Worm (Caenorhabditis elegans) whole organism, L2 larva: ENCODE data around the gene T24H10.5.

Source experiments
- C34F6.9 ChIP-seq: fragments of 150-350 bp; optimal IDR thresholded peaks from 2 replicates; lab custom pipeline; 2014; ENCODE audit warnings: missing biosample characterization, missing genetic modification characterization
- Y55F3AM.14 ChIP-seq: fragments of 200-800 bp; sonication (Bioruptor generic); optimal IDR thresholded peaks from 2 replicates; lab custom pipeline; 2018; ENCODE audit warnings: mild to moderate bottlenecking, missing genetic modification characterization, missing compliant biosample characterization
- ZK546.5 ChIP-seq: sonication (generic microtip); optimal IDR thresholded peaks from 2 replicates; lab custom pipeline; 2017; ENCODE audit warnings: missing biosample characterization, missing genetic modification characterization
- ama-1 ChIP-seq: fragments of 150-350 bp; optimal IDR thresholded peaks from 2 replicates; lab custom pipeline; 2018; ENCODE audit warnings: inconsistent platforms
- blmp-1 ChIP-seq: sonication (generic microtip); optimal IDR thresholded peaks from 2 replicates; lab custom pipeline; 2017; ENCODE audit warnings: missing genetic modification characterization, mild to moderate bottlenecking, missing compliant biosample characterization, antibody characterized with exemption, moderate library complexity; ENCODE audit not compliant: insufficient read depth
- ceh-16 ChIP-seq: fragments of 150-350 bp; optimal IDR thresholded peaks from 2 replicates; lab custom pipeline; 2014; ENCODE audit warnings: missing biosample characterization, missing genetic modification characterization
- crh-2 ChIP-seq: sonication (generic microtip); optimal IDR thresholded peaks from 2 replicates; lab custom pipeline; 2017; ENCODE audit warnings: missing biosample characterization, missing genetic modification characterization
- dmd-4 ChIP-seq: sonication (generic microtip); optimal IDR thresholded peaks from 2 replicates; lab custom pipeline; 2017; ENCODE audit warnings: missing biosample characterization, missing genetic modification characterization
- egl-27 ChIP-seq: sonication (generic microtip); optimal IDR thresholded peaks from 3 replicates; lab custom pipeline; 2017; ENCODE audit warnings: missing biosample characterization, missing genetic modification reagents, missing genetic modification characterization
- elt-1 ChIP-seq: fragments of 150-350 bp; optimal IDR thresholded peaks from 2 replicates; lab custom pipeline; 2014; ENCODE audit warnings: missing biosample characterization, missing genetic modification characterization
- elt-3 ChIP-seq: sonication (generic microtip); optimal IDR thresholded peaks from 2 replicates; lab custom pipeline; 2017; ENCODE audit warnings: missing biosample characterization, missing genetic modification characterization
- fos-1 ChIP-seq: fragments of 150-350 bp; optimal IDR thresholded peaks from 2 replicates; lab custom pipeline; 2014; ENCODE audit warnings: missing biosample characterization, missing genetic modification characterization
- lsy-2 ChIP-seq, 2 experiments: fragments of 150-350 bp in 1 of 2; sonication (generic microtip) in 1 of 2; optimal IDR thresholded peaks; 2 replicates each; lab custom pipeline; 2014 to 2017; ENCODE audit warnings: missing biosample characterization in 2 of 2, missing genetic modification characterization in 2 of 2
- mbf-1 ChIP-seq: sonication (generic microtip); optimal IDR thresholded peaks from 2 replicates; lab custom pipeline; 2017; ENCODE audit warnings: missing biosample characterization, missing genetic modification characterization
- mdl-1 ChIP-seq, 2 experiments: fragments of 150-350 bp in 1 of 2; sonication (generic microtip) in 1 of 2; optimal IDR thresholded peaks; 2 replicates each; lab custom pipeline; 2017; ENCODE audit warnings: missing biosample characterization in 2 of 2, missing genetic modification characterization in 2 of 2
- nhr-10 ChIP-seq: sonication (generic microtip); optimal IDR thresholded peaks from 2 replicates; lab custom pipeline; 2017; ENCODE audit warnings: missing biosample characterization, missing genetic modification characterization
- nhr-11 ChIP-seq: fragments of 150-350 bp; optimal IDR thresholded peaks from 2 replicates; lab custom pipeline; 2014; ENCODE audit warnings: missing biosample characterization, missing genetic modification characterization
- nhr-12 ChIP-seq: fragments of 150-350 bp; optimal IDR thresholded peaks from 2 replicates; lab custom pipeline; 2014; ENCODE audit warnings: missing biosample characterization, missing genetic modification characterization
- nhr-129 ChIP-seq: fragments of 150-350 bp; optimal IDR thresholded peaks from 2 replicates; lab custom pipeline; 2014; ENCODE audit warnings: missing biosample characterization, missing genetic modification characterization
- nhr-23 ChIP-seq: fragments of 150-350 bp; optimal IDR thresholded peaks from 2 replicates; lab custom pipeline; 2014; ENCODE audit warnings: missing biosample characterization, missing genetic modification reagents, missing genetic modification characterization
- nhr-237 ChIP-seq: fragments of 150-350 bp; optimal IDR thresholded peaks from 2 replicates; lab custom pipeline; 2014; ENCODE audit warnings: missing biosample characterization, missing genetic modification characterization
- nhr-25 ChIP-seq: fragments of 150-350 bp; sonication (generic microtip); optimal IDR thresholded peaks from 3 replicates; lab custom pipeline; 2014; ENCODE audit warnings: missing biosample characterization, missing genetic modification characterization
- nhr-6 ChIP-seq: fragments of 150-350 bp; optimal IDR thresholded peaks from 2 replicates; lab custom pipeline; 2014; ENCODE audit warnings: missing biosample characterization, missing genetic modification characterization
- nhr-77 ChIP-seq: fragments of 150-350 bp; optimal IDR thresholded peaks from 2 replicates; lab custom pipeline; 2014; ENCODE audit warnings: missing biosample characterization, missing genetic modification characterization
- skn-1 ChIP-seq: sonication (generic microtip); optimal IDR thresholded peaks from 2 replicates; lab custom pipeline; 2017; ENCODE audit warnings: missing biosample characterization, missing genetic modification characterization
- sma-3 ChIP-seq: sonication (generic microtip); optimal IDR thresholded peaks from 2 replicates; lab custom pipeline; 2016; ENCODE audit warnings: missing genetic modification reagents, missing genetic modification characterization, missing compliant biosample characterization
- sma-9 ChIP-seq, 2 experiments: fragments of 150-350 bp in 1 of 2; sonication (generic microtip) in 1 of 2; optimal IDR thresholded peaks; 2 replicates each; lab custom pipeline; 2014 to 2016; ENCODE audit warnings: missing genetic modification characterization in 2 of 2, mild to moderate bottlenecking in 1 of 2, missing biosample characterization in 1 of 2, missing compliant biosample characterization in 1 of 2, missing genetic modification reagents in 1 of 2, moderate library complexity in 1 of 2
- unc-39 ChIP-seq: fragments of 150-350 bp; optimal IDR thresholded peaks from 2 replicates; lab custom pipeline; 2014; ENCODE audit warnings: missing biosample characterization, missing genetic modification characterization
- unc-55 ChIP-seq: fragments of 150-350 bp; sonication (generic microtip); optimal IDR thresholded peaks from 3 replicates; lab custom pipeline; 2014; ENCODE audit warnings: missing biosample characterization, missing genetic modification reagents, missing genetic modification characterization
- zag-1 ChIP-seq: fragments of 150-350 bp; optimal IDR thresholded peaks from 2 replicates; lab custom pipeline; 2014; ENCODE audit warnings: missing biosample characterization, missing genetic modification characterization
- ztf-11 ChIP-seq: sonication (generic microtip); optimal IDR thresholded peaks from 2 replicates; lab custom pipeline; 2017; ENCODE audit warnings: missing biosample characterization, missing genetic modification characterization
- ztf-4 ChIP-seq: fragments of 150-350 bp; optimal IDR thresholded peaks from 2 replicates; lab custom pipeline; 2014; ENCODE audit warnings: missing biosample characterization, missing genetic modification characterization

Gene T24H10.5

ce11 chrII:9062261-9062948 lies 38.5 kb upstream of the T24H10.5 start:
- TF ChIP-seq crh-2 (tag; lab: Kevin White, UChicago) (no peak), nhr-77 (tag; lab: Kevin White, UChicago) (no peak), skn-1 (no peak), nhr-25 (tag; lab: Kevin White, UChicago) (peak; percentile 40), unc-39 (no peak), ZK546.5 (tag; lab: Kevin White, UChicago) (no peak), ceh-16 (no peak), nhr-12 (tag; lab: Kevin White, UChicago) (no peak), C34F6.9 (tag; lab: Kevin White, UChicago) (no peak), egl-27 (no peak), unc-55 (GFP tag; lab: Kevin White, UChicago) (peak; percentile 8), fos-1 (no peak), nhr-237 (no peak)

- no peak for TF ChIP-seq mbf-1 (tag; lab: Kevin White, UChicago)
- TF ChIP-seq ztf-11 (tag; lab: Kevin White, UChicago), result no peak
- TF ChIP-seq mdl-1 (tag; optimal IDR thresholded peaks at IDR 0.05; lab: Kevin White, UChicago), result no peak
- no peak for TF ChIP-seq ztf-4 (tag; lab: Kevin White, UChicago)
- TF ChIP-seq skn-1, result no peak
- no peak for TF ChIP-seq sma-3 (GFP tag; lab: Kevin White, UChicago)
- TF ChIP-seq nhr-77 (tag; lab: Kevin White, UChicago), result no peak
- TF ChIP-seq egl-27, result no peak
- TF ChIP-seq nhr-11 (tag; lab: Kevin White, UChicago), result no peak
- TF ChIP-seq zag-1 (tag; lab: Kevin White, UChicago), result no peak
- no peak for TF ChIP-seq ceh-16
- TF ChIP-seq elt-3, result no peak
- no peak for TF ChIP-seq dmd-4
- TF ChIP-seq elt-1, result no peak
- TF ChIP-seq C34F6.9 (tag; lab: Kevin White, UChicago), result no peak
- no peak for TF ChIP-seq ama-1 (lab: Kevin White, UChicago)
- no peak for TF ChIP-seq nhr-10
Observed at ce11 chrII:9063350-9063749, 37.5 kb upstream of the T24H10.5 start.

- TF ChIP-seq unc-39 (no peak), nhr-129 (tag; lab: Kevin White, UChicago) (no peak), sma-3 (GFP tag; lab: Kevin White, UChicago) (no peak), fos-1 (no peak), unc-55 (GFP tag; lab: Kevin White, UChicago) (no peak), nhr-25 (tag; lab: Kevin White, UChicago) (peak; percentile 21), nhr-23 (tag; lab: Kevin White, UChicago) (peak; percentile 91), elt-1 (peak; percentile 82), nhr-6 (tag; lab: Kevin White, UChicago) (peak; percentile 20), sma-9 (GFP tag; optimal IDR thresholded peaks at IDR 0.05; lab: Kevin White, UChicago) (peak; percentile 6), sma-9 (tag; optimal IDR thresholded peaks at IDR 0.05; lab: Kevin White, UChicago) (no peak), ceh-16 (peak; percentile 73)
Observed at ce11 chrII:9064437-9064836, 36.5 kb upstream of the T24H10.5 start.

- TF ChIP-seq nhr-25 (tag; lab: Kevin White, UChicago) (no peak), fos-1 (no peak)
Observed at ce11 chrII:9069836-9070235, 31.1 kb upstream of the T24H10.5 start.

- no peak for TF ChIP-seq Y55F3AM.14 (GFP tag; lab: Kevin White, UChicago)
Observed at ce11 chrII:9070740-9071139, 30.2 kb upstream of the T24H10.5 start, which contains the start of gene T24B8.4. Gene T24B8.4 (minus strand): TSS chrII:9070840.

- no peak for TF ChIP-seq nhr-237
- no peak for TF ChIP-seq Y55F3AM.14 (GFP tag; lab: Kevin White, UChicago)
- TF ChIP-seq blmp-1 (tag; lab: Kevin White, UChicago), result peak; percentile 46
- no peak for TF ChIP-seq lsy-2 (tag; optimal IDR thresholded peaks at IDR 0.05; lab: Kevin White, UChicago)
- peak; percentile 7 for TF ChIP-seq egl-27
Observed at ce11 chrII:9072769-9073168, 28.1 kb upstream of the T24H10.5 start.
